Worm (Caenorhabditis elegans): ENCODE data around the gene srab-7.

- TF ChIP-seq nhr-77 (tag; optimal IDR thresholded peaks at IDR 0.05) (no peak), nhr-76 (tag; optimal IDR thresholded peaks at IDR 0.05) (no peak), elt-1 (tag; optimal IDR thresholded peaks at IDR 0.05) (no peak), egl-27 (tag; optimal IDR thresholded peaks at IDR 0.05) (no peak), daf-12 (tag; optimal IDR thresholded peaks at IDR 0.05) (no peak), pha-4 (tag; optimal IDR thresholded peaks at IDR 0.05) (no peak)
Measured at ce11 chrV:3138488-3138887, 16.5 kb downstream of the srab-7 start, which contains the start of the genes irld-3 and F02C9.1.
